Worm (Caenorhabditis elegans) whole organism, early embryonic: Measurements from ENCODE around the gene slc-17.8.

Experiments
- B0310.2 ChIP-seq: sonication (generic microtip); optimal IDR thresholded peaks from 2 replicates; lab custom pipeline; 2016; ENCODE audit warnings: mild to moderate bottlenecking, missing genetic modification characterization, missing compliant biosample characterization
- F13C5.2 ChIP-seq: sonication (generic microtip); optimal IDR thresholded peaks from 2 replicates; lab custom pipeline; 2017; ENCODE audit warnings: mild to moderate bottlenecking, missing genetic modification characterization, inconsistent platforms, missing compliant biosample characterization
- aly-1 ChIP-seq: sonication (generic microtip); optimal IDR thresholded peaks from 2 replicates; lab custom pipeline; 2016; ENCODE audit warnings: missing genetic modification characterization, missing compliant biosample characterization
- ama-1 ChIP-seq: fragments of 150-350 bp; optimal IDR thresholded peaks from 2 replicates; lab custom pipeline; 2014
- ceh-13 ChIP-seq: fragments of 200-800 bp; sonication (Bioruptor generic); optimal IDR thresholded peaks from 2 replicates; lab custom pipeline; 2018; ENCODE audit warnings: mild to moderate bottlenecking, missing genetic modification characterization, missing compliant biosample characterization
- ceh-36 ChIP-seq: sonication (generic microtip); optimal IDR thresholded peaks from 2 replicates; lab custom pipeline; 2016; ENCODE audit warnings: missing genetic modification characterization, inconsistent platforms, missing compliant biosample characterization
- ets-7 ChIP-seq: sonication (generic microtip); optimal IDR thresholded peaks from 2 replicates; lab custom pipeline; 2016; ENCODE audit warnings: missing genotype, missing genetic modification characterization, missing compliant biosample characterization
- flt-1 ChIP-seq: fragments of 200-800 bp; sonication (Bioruptor generic); IDR thresholded peaks from 2 replicates; pipeline ENCODE4 v1.3.6; 2022; ENCODE audit warnings: missing genetic modification characterization, missing compliant biosample characterization
- hmbx-1 ChIP-seq: sonication (generic microtip); optimal IDR thresholded peaks from 2 replicates; lab custom pipeline; 2016; ENCODE audit warnings: mild to moderate bottlenecking, missing genetic modification characterization, missing compliant biosample characterization
- hmg-4 ChIP-seq: fragments of 200-800 bp; sonication (Bioruptor generic); optimal IDR thresholded peaks from 2 replicates; lab custom pipeline; 2018; ENCODE audit warnings: mild to moderate bottlenecking, missing genetic modification characterization, missing compliant biosample characterization
- hnd-1 ChIP-seq: sonication (generic microtip); optimal IDR thresholded peaks from 2 replicates; lab custom pipeline; 2016; ENCODE audit warnings: missing genetic modification characterization, missing compliant biosample characterization
- pes-1 ChIP-seq: fragments of 200-800 bp; sonication (Bioruptor generic); IDR thresholded peaks from 2 replicates; pipeline ENCODE4 v1.3.6; 2022; ENCODE audit warnings: missing genetic modification reagents, missing genetic modification characterization, missing compliant biosample characterization
- scrt-1 ChIP-seq: fragments of 200-800 bp; sonication (Bioruptor generic); IDR thresholded peaks from 2 replicates; pipeline ENCODE4 v1.3.6; 2022; ENCODE audit warnings: missing genetic modification characterization, missing compliant biosample characterization
- sea-1 ChIP-seq: fragments of 200-800 bp; sonication (Bioruptor generic); conservative IDR thresholded peaks from 2 replicates; pipeline ENCODE4 v1.3.6; 2022; ENCODE audit warnings: missing genetic modification characterization, missing compliant biosample characterization
- tbx-11 ChIP-seq: fragments of 200-800 bp; sonication (Bioruptor generic); IDR thresholded peaks from 2 replicates; pipeline ENCODE4 v1.3.6; 2022; ENCODE audit warnings: missing genetic modification characterization, missing compliant biosample characterization
- tbx-37 ChIP-seq: fragments of 200-800 bp; sonication (Bioruptor generic); conservative IDR thresholded peaks from 2 replicates; pipeline ENCODE4 v1.3.6; 2022; ENCODE audit warnings: missing genetic modification reagents, missing genetic modification characterization, missing compliant biosample characterization
- tra-4 ChIP-seq: sonication (generic microtip); optimal IDR thresholded peaks from 2 replicates; lab custom pipeline; 2017; ENCODE audit warnings: missing genetic modification characterization, missing compliant biosample characterization

Gene slc-17.8

ce11 chrV:8518822-8519392 lies 26.5 kb downstream of the slc-17.8 start, which contains the start of gene F45F2.10:
Gene F45F2.10 (minus strand): TSS chrV:8518872.
- TF ChIP-seq flt-1 (GFP tag; lab: Robert Waterston, UW) (no peak), scrt-1 (GFP tag; lab: Robert Waterston, UW) (no peak), hmg-4 (GFP tag; lab: Kevin White, UChicago) (no peak), ama-1 (no peak), tra-4 (tag; lab: Kevin White, UChicago) (no peak), ceh-13 (no peak), ets-7 (tag; lab: Kevin White, UChicago) (no peak), tbx-37 (GFP tag; lab: Robert Waterston, UW) (no peak), pes-1 (GFP tag; lab: Robert Waterston, UW) (no peak), hnd-1 (tag; lab: Kevin White, UChicago) (no peak), B0310.2 (no peak), sea-1 (GFP tag; lab: Robert Waterston, UW) (no peak), aly-1 (tag; lab: Kevin White, UChicago) (no peak), tbx-11 (GFP tag; lab: Robert Waterston, UW) (no peak), hmbx-1 (tag; lab: Kevin White, UChicago) (no peak), ceh-36 (tag; lab: Kevin White, UChicago) (no peak), F13C5.2 (tag; lab: Kevin White, UChicago) (no peak)

- TF ChIP-seq flt-1 (GFP tag; lab: Robert Waterston, UW) (no peak), F13C5.2 (tag; lab: Kevin White, UChicago) (no peak), ets-7 (tag; lab: Kevin White, UChicago) (no peak), B0310.2 (no peak), tra-4 (tag; lab: Kevin White, UChicago) (no peak), aly-1 (tag; lab: Kevin White, UChicago) (no peak), tbx-11 (GFP tag; lab: Robert Waterston, UW) (no peak), pes-1 (GFP tag; lab: Robert Waterston, UW) (no peak), ceh-36 (tag; lab: Kevin White, UChicago) (no peak), ama-1 (no peak), scrt-1 (GFP tag; lab: Robert Waterston, UW) (no peak), sea-1 (GFP tag; lab: Robert Waterston, UW) (no peak), tbx-37 (GFP tag; lab: Robert Waterston, UW) (no peak), hmbx-1 (tag; lab: Kevin White, UChicago) (no peak), ceh-13 (no peak)
Observed at ce11 chrV:8518283-8518682, 27.1 kb downstream of the slc-17.8 start.

ce11 chrV:8517711-8518110 lies 27.7 kb downstream of the slc-17.8 start:
- TF ChIP-seq ceh-36 (tag; lab: Kevin White, UChicago) (no peak), ama-1 (no peak), B0310.2 (no peak), ets-7 (tag; lab: Kevin White, UChicago) (no peak), hmg-4 (GFP tag; lab: Kevin White, UChicago) (no peak), pes-1 (GFP tag; lab: Robert Waterston, UW) (no peak), tra-4 (tag; lab: Kevin White, UChicago) (no peak), aly-1 (tag; lab: Kevin White, UChicago) (no peak), hnd-1 (tag; lab: Kevin White, UChicago) (no peak), sea-1 (GFP tag; lab: Robert Waterston, UW) (no peak), F13C5.2 (tag; lab: Kevin White, UChicago) (no peak), flt-1 (GFP tag; lab: Robert Waterston, UW) (no peak), ceh-13 (no peak), tbx-37 (GFP tag; lab: Robert Waterston, UW) (no peak)

ce11 chrV:8516426-8516825 lies 29.0 kb downstream of the slc-17.8 start:
- TF ChIP-seq tbx-11 (GFP tag; lab: Robert Waterston, UW), result no peak
- TF ChIP-seq tbx-37 (GFP tag; lab: Robert Waterston, UW), result no peak

ce11 chrV:8513361-8513760 lies 32.0 kb downstream of the slc-17.8 start, which contains the start of gene F45F2.9:
Gene F45F2.9 (minus strand): TSS chrV:8513461.
- TF ChIP-seq hmbx-1 (tag; lab: Kevin White, UChicago), result no peak

ce11 chrV:8507324-8507723 lies 38.1 kb downstream of the slc-17.8 start, which contains the start of gene ZK994.6:
Gene ZK994.6 (minus strand): TSS chrV:8507424.
- TF ChIP-seq aly-1 (tag; lab: Kevin White, UChicago), result no peak
- no peak for TF ChIP-seq tbx-37 (GFP tag; lab: Robert Waterston, UW)
- no peak for TF ChIP-seq sea-1 (GFP tag; lab: Robert Waterston, UW)
- TF ChIP-seq F13C5.2 (tag; lab: Kevin White, UChicago), result no peak
- no peak for TF ChIP-seq tbx-11 (GFP tag; lab: Robert Waterston, UW)

ce11 chrV:8500348-8500747 lies 45.0 kb downstream of the slc-17.8 start:
- TF ChIP-seq ceh-36 (tag; lab: Kevin White, UChicago), result peak; percentile 98
- peak; percentile 99 for TF ChIP-seq tbx-37 (GFP tag; lab: Robert Waterston, UW)
- TF ChIP-seq flt-1 (GFP tag; lab: Robert Waterston, UW), result peak; percentile 99
- peak; percentile 99 for TF ChIP-seq F13C5.2 (tag; lab: Kevin White, UChicago)
- TF ChIP-seq sea-1 (GFP tag; lab: Robert Waterston, UW), result peak; percentile 100
- peak; percentile 99 for TF ChIP-seq tbx-11 (GFP tag; lab: Robert Waterston, UW)
- TF ChIP-seq B0310.2, result peak; percentile 98
- peak; percentile 98 for TF ChIP-seq ceh-13
- TF ChIP-seq ama-1, result no peak
- TF ChIP-seq hmg-4 (GFP tag; lab: Kevin White, UChicago), result peak; percentile 100
- peak; percentile 96 for TF ChIP-seq tra-4 (tag; lab: Kevin White, UChicago)
- peak; percentile 96 for TF ChIP-seq ets-7 (tag; lab: Kevin White, UChicago)
- TF ChIP-seq scrt-1 (GFP tag; lab: Robert Waterston, UW), result peak; percentile 99
- peak; percentile 98 for TF ChIP-seq aly-1 (tag; lab: Kevin White, UChicago)
- TF ChIP-seq pes-1 (GFP tag; lab: Robert Waterston, UW), result peak; percentile 99
- TF ChIP-seq hmbx-1 (tag; lab: Kevin White, UChicago), result peak; percentile 93
- peak; percentile 97 for TF ChIP-seq hnd-1 (tag; lab: Kevin White, UChicago)
